Fruit fly (Drosophila melanogaster) whole organism, wandering third instar larva: ENCODE data around the gene Sidpn.

Experiments
- CrebA ChIP-seq: fragments of 200-800 bp; sonication (Bioruptor generic); optimal IDR thresholded peaks from 2 replicates; lab custom pipeline; 2016; ENCODE audit warnings: missing biosample characterization, mild to moderate bottlenecking, missing genetic modification characterization, borderline replicate concordance
- Hr83 ChIP-seq: fragments of 200-300 bp; sonication (Bioruptor generic); optimal IDR thresholded peaks from 2 replicates; lab custom pipeline; 2016; ENCODE audit warnings: missing biosample characterization, mild to moderate bottlenecking, missing genetic modification characterization, moderate library complexity; ENCODE audit not compliant: poor library complexity, severe bottlenecking
- dmrt93B ChIP-seq: fragments of 200-800 bp; sonication (Bioruptor generic); optimal IDR thresholded peaks from 2 replicates; lab custom pipeline; 2018; ENCODE audit warnings: missing biosample characterization, mild to moderate bottlenecking, missing genetic modification characterization
- dsf ChIP-seq: sonication (Bioruptor generic); optimal IDR thresholded peaks from 2 replicates; lab custom pipeline; 2016; ENCODE audit warnings: missing biosample characterization, missing genetic modification characterization, borderline replicate concordance
- ey ChIP-seq: fragments of 200-800 bp; sonication (Bioruptor generic); optimal IDR thresholded peaks from 2 replicates; lab custom pipeline; 2016; ENCODE audit warnings: missing biosample characterization, missing genetic modification characterization
- pan ChIP-seq: fragments of >200 bp; optimal IDR thresholded peaks from 2 replicates; lab custom pipeline; 2017
- usp ChIP-seq: fragments of >200 bp; optimal IDR thresholded peaks from 2 replicates; lab custom pipeline; 2017; ENCODE audit warnings: missing biosample characterization, missing genetic modification characterization

DNA sequence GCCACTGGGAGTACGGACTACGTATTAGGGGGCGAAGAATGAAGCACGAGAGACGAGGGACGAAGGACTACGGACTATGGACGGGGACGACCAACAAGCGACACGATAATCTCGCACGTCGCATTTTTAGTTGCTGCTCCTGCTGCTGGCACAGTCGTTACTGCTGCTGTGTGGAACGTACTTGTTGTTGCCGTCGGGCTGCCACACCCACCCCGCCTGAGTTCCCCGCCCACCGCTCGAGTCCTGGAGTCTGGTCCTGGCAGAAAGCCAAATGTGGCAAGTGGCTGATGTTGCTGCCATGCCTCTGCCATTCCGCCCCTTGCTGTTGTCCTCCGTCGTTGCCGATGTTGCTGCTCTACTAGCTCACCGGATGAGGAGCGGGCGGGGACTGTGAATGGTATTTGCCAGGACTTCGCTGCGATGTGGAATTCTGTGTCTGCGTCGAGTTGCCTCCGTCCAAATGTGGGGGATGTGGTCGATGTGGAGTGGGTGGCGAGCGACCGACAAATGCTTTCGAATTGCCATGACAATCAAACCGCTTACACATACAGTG, 14.7 kb upstream of the Sidpn start:
- TF ChIP-seq pan (lab: Kevin White, UChicago) = no peak
- no peak for TF ChIP-seq CrebA (GFP tag; lab: Kevin White, UChicago)
- TF ChIP-seq dmrt93B = no peak
- TF ChIP-seq usp (GFP tag; lab: Kevin White, UChicago) = no peak
- TF ChIP-seq ey (GFP tag; lab: Kevin White, UChicago) = no peak
- no peak for TF ChIP-seq Hr83
- no peak for TF ChIP-seq dsf (GFP tag; lab: Kevin White, UChicago)
